Fruit fly (Drosophila melanogaster) whole organism, pupa: ENCODE results near the gene CG13919.
A peak's percentile ranks its signal among the peaks of the same experiment; 100 is the strongest.

Source experiments
- CG10348 ChIP-seq: fragments of 200-800 bp; sonication (Bioruptor generic); IDR thresholded peaks from 2 replicates; pipeline ENCODE4 v1.3.6; 2022; ENCODE audit warnings: missing biosample characterization, missing genetic modification characterization
- CG13204 ChIP-seq: fragments of 200-800 bp; sonication (Bioruptor generic); optimal IDR thresholded peaks from 2 replicates; lab custom pipeline; 2018; ENCODE audit warnings: missing biosample characterization, mild to moderate bottlenecking, missing genetic modification characterization, moderate library complexity
- CG14655 ChIP-seq: fragments of 200-800 bp; sonication (Bioruptor generic); optimal IDR thresholded peaks from 3 replicates; lab custom pipeline; 2017; ENCODE audit warnings: mild to moderate bottlenecking, missing biosample characterization, missing genetic modification reagents, missing genetic modification characterization
- CG32121 ChIP-seq: fragments of 200-800 bp; sonication (Bioruptor generic); IDR thresholded peaks from 2 replicates; pipeline ENCODE4 v1.3.6; 2022; ENCODE audit warnings: missing biosample characterization, missing genetic modification characterization
- CG8301 ChIP-seq: fragments of 200-800 bp; sonication (Bioruptor generic); optimal IDR thresholded peaks from 2 replicates; lab custom pipeline; 2018; ENCODE audit warnings: missing biosample characterization, mild to moderate bottlenecking, missing genetic modification characterization
- Snoo ChIP-seq: fragments of 200-800 bp; sonication (Bioruptor generic); optimal IDR thresholded peaks from 3 replicates; lab custom pipeline; 2017; ENCODE audit warnings: missing biosample characterization, mild to moderate bottlenecking, missing genetic modification characterization, inconsistent platforms
- fd96Ca ChIP-seq: fragments of 200-800 bp; sonication (Bioruptor generic); IDR thresholded peaks from 3 replicates; pipeline ENCODE4 v1.3.6; 2022; ENCODE audit warnings: missing biosample characterization, missing genetic modification characterization
- gl ChIP-seq: fragments of 200-800 bp; sonication (Bioruptor generic); optimal IDR thresholded peaks from 2 replicates; lab custom pipeline; 2018; ENCODE audit warnings: missing biosample characterization, mild to moderate bottlenecking, missing genetic modification characterization
- rn ChIP-seq: fragments of 200-800 bp; sonication (Bioruptor generic); IDR thresholded peaks from 2 replicates; pipeline ENCODE4 v1.3.6; 2022; ENCODE audit warnings: missing biosample characterization, missing genetic modification characterization

DNA sequence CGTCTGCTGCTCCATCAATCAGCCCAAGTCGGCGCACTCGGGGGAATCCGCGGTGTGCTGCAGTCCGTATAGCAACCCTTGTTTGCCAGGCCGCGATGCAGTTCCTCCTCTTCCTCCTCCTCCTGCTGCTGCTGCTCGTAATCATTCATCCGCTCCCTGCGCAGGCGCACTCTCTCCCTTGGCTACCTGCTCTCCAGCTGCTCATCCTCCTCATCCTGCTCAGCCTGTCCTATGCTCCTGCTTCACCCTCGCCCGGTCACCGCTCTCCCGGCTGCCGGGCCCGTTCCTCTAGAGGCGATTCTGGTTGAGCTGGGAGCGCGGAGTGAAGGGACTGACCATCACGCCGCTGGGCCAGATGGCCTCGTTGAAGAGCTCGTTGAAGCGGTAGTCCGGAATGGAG is 18.3 kb upstream of the CG13919 start:
- no peak for TF ChIP-seq CG14655 (GFP tag; lab: Kevin White, UChicago)
- no peak for TF ChIP-seq rn (GFP tag; lab: Robert Waterston, UW)
- TF ChIP-seq CG13204 (GFP tag; lab: Kevin White, UChicago) = peak; percentile 12
- TF ChIP-seq CG8301 (tag; lab: Kevin White, UChicago) = no peak
- TF ChIP-seq gl (tag; lab: Kevin White, UChicago) = no peak
- no peak for TF ChIP-seq Snoo
- TF ChIP-seq CG10348 (GFP tag; lab: Robert Waterston, UW) = no peak
- TF ChIP-seq CG32121 (GFP tag; lab: Robert Waterston, UW) = no peak
- TF ChIP-seq fd96Ca (GFP tag; lab: Robert Waterston, UW) = no peak
